Worm (Caenorhabditis elegans) whole organism, mixed stage, embryonic: ENCODE data around the gene srxa-9.
A peak's percentile ranks its signal among the peaks of the same experiment; 100 is the strongest.

Source experiments
- M03D4.4 ChIP-seq: sonication (generic microtip); optimal IDR thresholded peaks from 2 replicates; lab custom pipeline; 2017; ENCODE audit warnings: mild to moderate bottlenecking, missing genetic modification characterization, missing compliant biosample characterization
- blmp-1 ChIP-seq: fragments of 150-350 bp; optimal IDR thresholded peaks from 2 replicates; lab custom pipeline; 2014; ENCODE audit warnings: missing biosample characterization, missing genetic modification characterization
- ceh-39 ChIP-seq: fragments of 150-350 bp; optimal IDR thresholded peaks from 2 replicates; lab custom pipeline; 2014; ENCODE audit warnings: missing biosample characterization, missing genetic modification characterization
- ceh-43 ChIP-seq: fragments of 200-800 bp; sonication (Bioruptor generic); optimal IDR thresholded peaks from 2 replicates; lab custom pipeline; 2018; ENCODE audit warnings: mild to moderate bottlenecking, missing genetic modification characterization, moderate library complexity, missing compliant biosample characterization
- ceh-83 ChIP-seq: fragments of 200-800 bp; sonication (Bioruptor generic); optimal IDR thresholded peaks from 2 replicates; lab custom pipeline; 2018; ENCODE audit warnings: mild to moderate bottlenecking, missing genetic modification characterization, missing compliant biosample characterization
- ces-1 ChIP-seq: fragments of 150-350 bp; optimal IDR thresholded peaks from 2 replicates; lab custom pipeline; 2014; ENCODE audit warnings: missing biosample characterization, missing genetic modification reagents, missing genetic modification characterization
- cnd-1 ChIP-seq: fragments of 200-800 bp; sonication (Bioruptor generic); optimal IDR thresholded peaks from 2 replicates; lab custom pipeline; 2018; ENCODE audit warnings: mild to moderate bottlenecking, missing genetic modification characterization, missing compliant biosample characterization
- elt-1 ChIP-seq: sonication (generic microtip); optimal IDR thresholded peaks from 2 replicates; lab custom pipeline; 2017; ENCODE audit warnings: missing genetic modification characterization, mild to moderate bottlenecking, missing compliant biosample characterization, antibody characterized with exemption, moderate library complexity, borderline replicate concordance; ENCODE audit not compliant: insufficient read depth
- elt-3 ChIP-seq: fragments of 150-350 bp; optimal IDR thresholded peaks from 2 replicates; lab custom pipeline; 2014; ENCODE audit warnings: missing biosample characterization, missing genetic modification characterization
- flh-1 ChIP-seq: fragments of 200-800 bp; sonication (Bioruptor generic); optimal IDR thresholded peaks from 2 replicates; lab custom pipeline; 2018; ENCODE audit warnings: mild to moderate bottlenecking, missing genetic modification characterization, moderate library complexity, missing compliant biosample characterization
- ham-2 ChIP-seq: fragments of 200-800 bp; sonication (Bioruptor generic); optimal IDR thresholded peaks from 2 replicates; lab custom pipeline; 2018; ENCODE audit warnings: mild to moderate bottlenecking, missing genetic modification characterization, missing compliant biosample characterization
- hlh-1 ChIP-seq: fragments of 150-350 bp; optimal IDR thresholded peaks from 2 replicates; lab custom pipeline; 2014; ENCODE audit warnings: missing biosample characterization, missing genetic modification reagents, missing genetic modification characterization
- lin-13 ChIP-seq: fragments of 150-350 bp; optimal IDR thresholded peaks from 2 replicates; lab custom pipeline; 2014; ENCODE audit warnings: missing biosample characterization, missing genetic modification characterization
- lin-32 ChIP-seq: fragments of 200-800 bp; sonication (Bioruptor generic); optimal IDR thresholded peaks from 2 replicates; lab custom pipeline; 2018; ENCODE audit warnings: mild to moderate bottlenecking, missing genetic modification characterization, missing compliant biosample characterization
- lsy-2 ChIP-seq: fragments of 150-350 bp; optimal IDR thresholded peaks from 2 replicates; lab custom pipeline; 2014; ENCODE audit warnings: missing biosample characterization, missing genetic modification characterization
- mab-5 ChIP-seq: fragments of 150-350 bp; optimal IDR thresholded peaks from 2 replicates; lab custom pipeline; 2014; ENCODE audit warnings: missing biosample characterization, missing genetic modification characterization
- mep-1 ChIP-seq: fragments of 150-350 bp; optimal IDR thresholded peaks from 2 replicates; lab custom pipeline; 2017; ENCODE audit warnings: missing biosample characterization, missing genetic modification reagents, missing genetic modification characterization, inconsistent platforms
- nhr-12 ChIP-seq: fragments of 150-350 bp; optimal IDR thresholded peaks from 2 replicates; lab custom pipeline; 2014; ENCODE audit warnings: missing biosample characterization, missing genetic modification characterization
- nhr-2 ChIP-seq: fragments of 150-350 bp; optimal IDR thresholded peaks from 2 replicates; lab custom pipeline; 2014; ENCODE audit warnings: missing biosample characterization, missing genetic modification characterization
- nhr-237 ChIP-seq: fragments of 150-350 bp; optimal IDR thresholded peaks from 2 replicates; lab custom pipeline; 2014; ENCODE audit warnings: missing biosample characterization, missing genetic modification characterization
- nhr-76 ChIP-seq: sonication (generic microtip); optimal IDR thresholded peaks from 2 replicates; lab custom pipeline; 2017; ENCODE audit warnings: missing biosample characterization, missing genetic modification characterization
- pha-4 ChIP-seq: fragments of 150-350 bp; optimal IDR thresholded peaks from 2 replicates; lab custom pipeline; 2018; ENCODE audit warnings: missing biosample characterization, missing genetic modification reagents, missing genetic modification characterization
- snpc-4 ChIP-seq: fragments of 150-350 bp; optimal IDR thresholded peaks from 2 replicates; lab custom pipeline; 2014; ENCODE audit warnings: missing biosample characterization, missing genetic modification characterization
- sptf-1 ChIP-seq: sonication (generic microtip); optimal IDR thresholded peaks from 2 replicates; lab custom pipeline; 2017; ENCODE audit warnings: mild to moderate bottlenecking, missing genetic modification characterization, moderate library complexity, missing compliant biosample characterization
- tbx-8 ChIP-seq: fragments of 200-800 bp; sonication (Bioruptor generic); optimal IDR thresholded peaks from 2 replicates; lab custom pipeline; 2018; ENCODE audit warnings: mild to moderate bottlenecking, missing genetic modification characterization, moderate library complexity, missing compliant biosample characterization
- unc-120 ChIP-seq: sonication (generic microtip); optimal IDR thresholded peaks from 2 replicates; lab custom pipeline; 2017; ENCODE audit warnings: missing genetic modification characterization, missing compliant biosample characterization; ENCODE audit not compliant: poor library complexity, severe bottlenecking
- unc-39 ChIP-seq: fragments of 150-350 bp; optimal IDR thresholded peaks from 2 replicates; lab custom pipeline; 2014; ENCODE audit warnings: missing biosample characterization, missing genetic modification characterization
- unc-62 ChIP-seq: fragments of 150-350 bp; optimal IDR thresholded peaks from 2 replicates; lab custom pipeline; 2014; ENCODE audit warnings: missing biosample characterization, missing genetic modification reagents, missing genetic modification characterization
- zip-8 ChIP-seq: fragments of 150-350 bp; optimal IDR thresholded peaks from 2 replicates; lab custom pipeline; 2014; ENCODE audit warnings: missing biosample characterization, missing genetic modification characterization
- ztf-11 ChIP-seq: fragments of 150-350 bp; optimal IDR thresholded peaks from 2 replicates; lab custom pipeline; 2014; ENCODE audit warnings: missing biosample characterization, missing genetic modification characterization

srxa-9 gene

ce11 chrX:15724994-15725393, 21.8 kb upstream of the srxa-9 start:
- no peak for TF ChIP-seq blmp-1 (tag; lab: Kevin White, UChicago)
- TF ChIP-seq snpc-4 (tag; lab: Kevin White, UChicago), result no peak
- no peak for TF ChIP-seq unc-39 (tag; lab: Kevin White, UChicago)
- TF ChIP-seq cnd-1 (tag; lab: Kevin White, UChicago), result no peak
- no peak for TF ChIP-seq zip-8
- TF ChIP-seq unc-62, result no peak
- TF ChIP-seq lin-13 (tag; lab: Kevin White, UChicago), result peak; percentile 55
- no peak for TF ChIP-seq ceh-43 (GFP tag; lab: Kevin White, UChicago)
- TF ChIP-seq mep-1 (tag; lab: Kevin White, UChicago), result peak; percentile 43
- TF ChIP-seq ztf-11 (tag; lab: Kevin White, UChicago), result no peak
- peak; percentile 2 for TF ChIP-seq hlh-1 (tag; lab: Kevin White, UChicago)
- TF ChIP-seq lsy-2 (tag; lab: Kevin White, UChicago), result no peak
- no peak for TF ChIP-seq ceh-83 (GFP tag; lab: Kevin White, UChicago)

- TF ChIP-seq unc-120 (tag; lab: Kevin White, UChicago), result no peak
- no peak for TF ChIP-seq lsy-2 (tag; lab: Kevin White, UChicago)
- no peak for TF ChIP-seq elt-1
- TF ChIP-seq pha-4 (tag; lab: Kevin White, UChicago), result no peak
- TF ChIP-seq lin-13 (tag; lab: Kevin White, UChicago), result no peak
- TF ChIP-seq nhr-237 (tag; lab: Kevin White, UChicago), result no peak
- no peak for TF ChIP-seq ceh-83 (GFP tag; lab: Kevin White, UChicago)
- no peak for TF ChIP-seq mep-1 (tag; lab: Kevin White, UChicago)
- no peak for TF ChIP-seq tbx-8 (GFP tag; lab: Kevin White, UChicago)
- TF ChIP-seq nhr-2, result no peak
- no peak for TF ChIP-seq mab-5
- no peak for TF ChIP-seq ceh-39 (tag; lab: Kevin White, UChicago)
- no peak for TF ChIP-seq hlh-1 (tag; lab: Kevin White, UChicago)
- TF ChIP-seq, all 35 proteins: peak for 0
Observed at ce11 chrX:15725566-15726173, 21.1 kb upstream of the srxa-9 start, which contains the start of gene lin-15B. Gene lin-15B (plus strand): TSS chrX:15726123.

- TF ChIP-seq lsy-2 (tag; lab: Kevin White, UChicago), result no peak
- TF ChIP-seq lin-32 (GFP tag; lab: Kevin White, UChicago), result no peak
- TF ChIP-seq sptf-1, result no peak
- no peak for TF ChIP-seq M03D4.4 (tag; lab: Kevin White, UChicago)
- TF ChIP-seq ces-1 (GFP tag; lab: Kevin White, UChicago), result no peak
- TF ChIP-seq flh-1 (GFP tag; lab: Kevin White, UChicago), result no peak
Observed at ce11 chrX:15730342-15730741, 16.5 kb upstream of the srxa-9 start.

ce11 chrX:15731668-15732067, 15.1 kb upstream of the srxa-9 start, which contains the start of gene lin-15A:
Gene lin-15A (plus strand): TSS chrX:15731968.
- TF ChIP-seq blmp-1 (tag; lab: Kevin White, UChicago) (peak; percentile 42), ham-2 (GFP tag; lab: Kevin White, UChicago) (no peak)

- TF ChIP-seq nhr-76 (tag; lab: Kevin White, UChicago) (no peak), lsy-2 (tag; lab: Kevin White, UChicago) (peak; percentile 54), mep-1 (tag; lab: Kevin White, UChicago) (peak; percentile 6), flh-1 (GFP tag; lab: Kevin White, UChicago) (no peak), nhr-12 (no peak), M03D4.4 (tag; lab: Kevin White, UChicago) (no peak), nhr-237 (tag; lab: Kevin White, UChicago) (no peak), lin-13 (tag; lab: Kevin White, UChicago) (no peak), pha-4 (tag; lab: Kevin White, UChicago) (no peak)
Observed at ce11 chrX:15736419-15736818, 10.4 kb upstream of the srxa-9 start.

ce11 chrX:15740526-15740925, 6.3 kb upstream of the srxa-9 start, which contains the start of gene srg-64:
Gene srg-64 (minus strand): TSS chrX:15740626.
- TF ChIP-seq nhr-2 (no peak), elt-1 (no peak), lsy-2 (tag; lab: Kevin White, UChicago) (no peak), elt-3 (tag; lab: Kevin White, UChicago) (no peak), tbx-8 (GFP tag; lab: Kevin White, UChicago) (no peak)
